Worm (Caenorhabditis elegans) whole organism, young adult: ENCODE measurements around the gene str-134.
A peak's percentile ranks its signal among the peaks of the same experiment; 100 is the strongest.
"Not testable (repeated sequence)": the region's sequence is repeated elsewhere in the genome, so short reads cannot be mapped to it uniquely, and the experiment has no call there.

Experiments
- B0261.1 ChIP-seq: sonication (generic microtip); optimal IDR thresholded peaks from 2 replicates; lab custom pipeline; 2016; ENCODE audit warnings: mild to moderate bottlenecking, missing genetic modification characterization, moderate library complexity, missing compliant biosample characterization
- D2030.7 ChIP-seq: fragments of 200-800 bp; sonication (Bioruptor generic); IDR thresholded peaks from 2 replicates; pipeline ENCODE4 v1.3.6; 2022; ENCODE audit warnings: missing genetic modification reagents, missing genetic modification characterization, missing compliant biosample characterization
- F10E7.11 ChIP-seq: sonication (generic microtip); optimal IDR thresholded peaks from 2 replicates; lab custom pipeline; 2017; ENCODE audit warnings: mild to moderate bottlenecking, missing genetic modification characterization, moderate library complexity, missing compliant biosample characterization
- K12H6.12 ChIP-seq: fragments of 200-800 bp; sonication (Bioruptor generic); optimal IDR thresholded peaks from 2 replicates; lab custom pipeline; 2018; ENCODE audit warnings: mild to moderate bottlenecking, missing genetic modification characterization, missing compliant biosample characterization
- Y53F4B.3 ChIP-seq: fragments of 200-800 bp; sonication (Bioruptor generic); IDR thresholded peaks from 2 replicates; pipeline ENCODE4 v1.3.6; 2022; ENCODE audit warnings: missing genetic modification reagents, missing genetic modification characterization, missing compliant biosample characterization
- Y56A3A.18 ChIP-seq: fragments of 200-800 bp; sonication (Bioruptor generic); IDR thresholded peaks from 2 replicates; pipeline ENCODE4 v1.3.6; 2022; ENCODE audit warnings: missing genetic modification reagents, missing genetic modification characterization, missing compliant biosample characterization
- Y67H2A.10 ChIP-seq: fragments of 200-800 bp; sonication (Bioruptor generic); conservative IDR thresholded peaks from 2 replicates; pipeline ENCODE4 v1.3.6; 2022; ENCODE audit warnings: missing genetic modification reagents, missing genetic modification characterization, missing compliant biosample characterization
- Y95B8A.8 ChIP-seq: fragments of 200-800 bp; sonication (Bioruptor generic); IDR thresholded peaks from 2 replicates; pipeline ENCODE4 v1.3.6; 2022; ENCODE audit warnings: missing genetic modification reagents, missing genetic modification characterization, missing compliant biosample characterization
- aptf-3 ChIP-seq: fragments of 200-800 bp; sonication (Bioruptor generic); IDR thresholded peaks from 2 replicates; pipeline ENCODE4 v1.3.6; 2022; ENCODE audit warnings: missing genetic modification characterization, missing compliant biosample characterization
- bed-1 ChIP-seq: fragments of 200-800 bp; sonication (Bioruptor generic); IDR thresholded peaks from 2 replicates; pipeline ENCODE4 v1.3.6; 2022; ENCODE audit warnings: missing genetic modification reagents, missing genetic modification characterization, missing compliant biosample characterization
- ceh-79 ChIP-seq: sonication (generic microtip); optimal IDR thresholded peaks from 2 replicates; lab custom pipeline; 2017; ENCODE audit warnings: mild to moderate bottlenecking, missing genetic modification characterization, missing compliant biosample characterization
- chd-7 ChIP-seq: sonication (generic microtip); optimal IDR thresholded peaks from 2 replicates; lab custom pipeline; 2016; ENCODE audit warnings: mild to moderate bottlenecking, missing genetic modification characterization, moderate library complexity, missing compliant biosample characterization
- die-1 ChIP-seq: sonication (generic microtip); optimal IDR thresholded peaks from 2 replicates; lab custom pipeline; 2016; ENCODE audit warnings: missing genotype, mild to moderate bottlenecking, missing genetic modification characterization, missing compliant biosample characterization
- dpff-1 ChIP-seq: sonication (generic microtip); optimal IDR thresholded peaks from 2 replicates; lab custom pipeline; 2017; ENCODE audit warnings: mild to moderate bottlenecking, missing genetic modification characterization, missing compliant biosample characterization
- dpl-1 ChIP-seq: fragments of 150-350 bp; optimal IDR thresholded peaks from 2 replicates; lab custom pipeline; 2014; ENCODE audit warnings: missing biosample characterization, missing genetic modification reagents, missing genetic modification characterization
- ets-4 ChIP-seq: fragments of 200-800 bp; sonication (Bioruptor generic); optimal IDR thresholded peaks from 2 replicates; lab custom pipeline; 2018; ENCODE audit warnings: mild to moderate bottlenecking, missing genetic modification characterization, missing compliant biosample characterization
- hmg-20 ChIP-seq: fragments of 200-800 bp; sonication (Bioruptor generic); IDR thresholded peaks from 2 replicates; pipeline ENCODE4 v1.3.6; 2022; ENCODE audit warnings: missing genetic modification reagents, missing genetic modification characterization, missing compliant biosample characterization
- hrde-1 ChIP-seq: sonication (generic microtip); optimal IDR thresholded peaks from 2 replicates; lab custom pipeline; 2016; ENCODE audit warnings: missing genetic modification characterization, mild to moderate bottlenecking, missing compliant biosample characterization, moderate library complexity, missing genotype, missing genetic modification reagents, borderline replicate concordance
- let-607 ChIP-seq, 2 experiments: fragments of 200-800 bp in 1 of 2; sonication (Bioruptor generic) in 1 of 2; sonication (generic microtip) in 1 of 2; optimal IDR thresholded peaks; 2 replicates each; lab custom pipeline; 2016 to 2018; ENCODE audit warnings: mild to moderate bottlenecking in 2 of 2, missing compliant biosample characterization in 2 of 2, missing genetic modification characterization in 2 of 2, moderate library complexity in 2 of 2, missing genotype in 1 of 2
- lin-26 ChIP-seq: fragments of 200-800 bp; sonication (Bioruptor generic); IDR thresholded peaks from 2 replicates; pipeline ENCODE4 v1.3.6; 2022; ENCODE audit warnings: missing genetic modification reagents, missing genetic modification characterization, missing compliant biosample characterization
- lin-35 ChIP-seq, 3 experiments: fragments of 150-350 bp in 2 of 3; sonication (generic microtip) in 1 of 3; optimal IDR thresholded peaks; 2 replicates each; lab custom pipeline; 2014 to 2018; ENCODE audit warnings: missing biosample characterization in 3 of 3, missing genetic modification characterization in 3 of 3, missing genetic modification reagents in 3 of 3
- lsl-1 ChIP-seq: fragments of 200-800 bp; sonication (Bioruptor generic); optimal IDR thresholded peaks from 2 replicates; lab custom pipeline; 2018; ENCODE audit warnings: mild to moderate bottlenecking, missing genetic modification characterization, moderate library complexity, missing compliant biosample characterization
- lsy-27 ChIP-seq: sonication (generic microtip); optimal IDR thresholded peaks from 2 replicates; lab custom pipeline; 2017; ENCODE audit warnings: missing genetic modification characterization, mild to moderate bottlenecking, missing compliant biosample characterization, antibody characterized with exemption, missing genotype, borderline replicate concordance; ENCODE audit not compliant: insufficient read depth
- madf-6 ChIP-seq: fragments of 200-800 bp; sonication (Bioruptor generic); IDR thresholded peaks from 2 replicates; pipeline ENCODE4 v1.3.6; 2022; ENCODE audit warnings: missing genetic modification reagents, missing genetic modification characterization, missing compliant biosample characterization
- nfya-2 ChIP-seq: fragments of 200-800 bp; sonication (Bioruptor generic); IDR thresholded peaks from 2 replicates; pipeline ENCODE4 v1.3.6; 2022; ENCODE audit warnings: missing genetic modification reagents, missing genetic modification characterization, missing compliant biosample characterization
- nhr-120 ChIP-seq: fragments of 200-800 bp; sonication (Bioruptor generic); IDR thresholded peaks from 2 replicates; pipeline ENCODE4 v1.3.6; 2022; ENCODE audit warnings: missing genetic modification characterization, missing compliant biosample characterization
- nhr-80 ChIP-seq: sonication (generic microtip); optimal IDR thresholded peaks from 2 replicates; lab custom pipeline; 2016; ENCODE audit warnings: missing genetic modification characterization, missing compliant biosample characterization
- pha-4 ChIP-seq: fragments of 150-350 bp; sonication (generic microtip); optimal IDR thresholded peaks from 2 replicates; lab custom pipeline; 2014; ENCODE audit warnings: missing biosample characterization, missing genetic modification reagents, missing genetic modification characterization
- rpc-1 ChIP-seq, 2 experiments: fragments of 150-350 bp in 1 of 2; sonication (generic microtip) in 1 of 2; optimal IDR thresholded peaks; 2 replicates each; lab custom pipeline; 2014 to 2018; ENCODE audit warnings: missing biosample characterization in 1 of 2, missing genetic modification characterization in 1 of 2, missing genetic modification reagents in 1 of 2, missing genotype in 1 of 2
- snpc-1.1 ChIP-seq: sonication (generic microtip); optimal IDR thresholded peaks from 2 replicates; lab custom pipeline; 2017; ENCODE audit warnings: missing genetic modification characterization, mild to moderate bottlenecking, missing compliant biosample characterization, antibody characterized with exemption, moderate library complexity, missing genotype, missing genetic modification reagents; ENCODE audit not compliant: insufficient read depth
- snpc-1.3 ChIP-seq: sonication (generic microtip); optimal IDR thresholded peaks from 2 replicates; lab custom pipeline; 2017; ENCODE audit warnings: missing genetic modification characterization, mild to moderate bottlenecking, missing compliant biosample characterization, antibody characterized with exemption, moderate library complexity, missing genotype, missing genetic modification reagents; ENCODE audit not compliant: insufficient read depth
- tbp1 ChIP-seq: fragments of 200-800 bp; sonication (Bioruptor generic); optimal IDR thresholded peaks from 2 replicates; lab custom pipeline; 2018; ENCODE audit warnings: mild to moderate bottlenecking, missing genetic modification characterization, missing compliant biosample characterization
- tbx-9 ChIP-seq: sonication (generic microtip); optimal IDR thresholded peaks from 2 replicates; lab custom pipeline; 2016; ENCODE audit warnings: borderline replicate concordance, missing genetic modification characterization, inconsistent platforms, missing compliant biosample characterization
- tlf-1 ChIP-seq: fragments of 200-800 bp; sonication (Bioruptor generic); optimal IDR thresholded peaks from 2 replicates; lab custom pipeline; 2018; ENCODE audit warnings: mild to moderate bottlenecking, missing genetic modification characterization, missing compliant biosample characterization
- zfh-2 ChIP-seq: fragments of 200-800 bp; sonication (Bioruptor generic); conservative IDR thresholded peaks from 2 replicates; pipeline ENCODE4 v1.3.6; 2022; ENCODE audit warnings: missing genetic modification reagents, missing genetic modification characterization, missing compliant biosample characterization
- ztf-22 ChIP-seq: fragments of 200-800 bp; sonication (Bioruptor generic); optimal IDR thresholded peaks from 2 replicates; lab custom pipeline; 2018; ENCODE audit warnings: mild to moderate bottlenecking, missing genetic modification characterization, moderate library complexity, missing compliant biosample characterization
- ztf-25 ChIP-seq: fragments of 200-800 bp; sonication (Bioruptor generic); IDR thresholded peaks from 2 replicates; pipeline ENCODE4 v1.3.6; 2022; ENCODE audit warnings: missing genetic modification reagents, missing genetic modification characterization, missing compliant biosample characterization
- ztf-3 ChIP-seq: fragments of 200-800 bp; sonication (Bioruptor generic); optimal IDR thresholded peaks from 2 replicates; lab custom pipeline; 2018; ENCODE audit warnings: mild to moderate bottlenecking, missing genetic modification characterization, missing compliant biosample characterization

The str-134 gene

ce11 chrV:706449-706848, 37.0 kb upstream of the str-134 start:
- peak; percentile 26; the same call in 1 of the 2 replicates for TF ChIP-seq D2030.7
- TF ChIP-seq ztf-25 (GFP tag; lab: Robert Waterston, UW) = peak; percentile 67; the same call in 1 of the 2 replicates
- peak; percentile 87 for TF ChIP-seq lin-26 (GFP tag; lab: Robert Waterston, UW)
- 0 out of 2 replicates have a peak, but pooled peaks have one; percentile 31 for TF ChIP-seq aptf-3 (GFP tag; lab: Robert Waterston, UW)
- TF ChIP-seq B0261.1 (tag; lab: Kevin White, UChicago) = peak; percentile 54
- peak; percentile 82 for TF ChIP-seq tbp1 (GFP tag; lab: Kevin White, UChicago)
- not testable (repeated sequence) for TF ChIP-seq rpc-1 (optimal IDR thresholded peaks at IDR 0.05; lab: Kevin White, UChicago)
- peak; percentile 50 for TF ChIP-seq rpc-1 (tag; optimal IDR thresholded peaks at IDR 0.05; lab: Kevin White, UChicago)

DNA sequence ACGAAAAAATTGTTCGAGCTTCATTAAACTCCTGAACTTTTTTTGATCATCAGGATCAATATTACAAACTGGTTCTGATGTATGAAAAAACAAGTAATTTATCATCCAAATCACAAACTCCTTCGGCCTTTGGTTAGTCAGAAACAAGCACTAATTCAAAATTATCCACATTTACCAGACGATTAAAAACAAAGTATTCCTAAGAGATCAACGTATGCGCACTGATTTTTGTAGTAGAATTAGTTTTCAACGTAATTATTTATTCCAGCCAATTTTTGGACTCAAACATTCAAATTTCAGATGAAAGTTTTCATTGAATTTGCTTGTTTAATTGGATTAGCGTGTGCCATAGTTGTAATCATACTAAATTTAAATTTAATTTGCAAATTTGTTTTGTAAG, 36.5 kb upstream of the str-134 start, which contains the start of gene srbc-38:
TSS of gene srbc-38 (plus strand) at position 301 of the 400 bp plus-strand sequence.
- TF ChIP-seq madf-6 (GFP tag; lab: Robert Waterston, UW) (no peak), hrde-1 (tag; lab: Kevin White, UChicago) (no peak), dpff-1 (tag; lab: Kevin White, UChicago) (no peak), ztf-3 (GFP tag; lab: Kevin White, UChicago) (no peak), tlf-1 (GFP tag; lab: Kevin White, UChicago) (no peak), die-1 (no peak), D2030.7 (no peak), ceh-79 (no peak), lsl-1 (GFP tag; lab: Kevin White, UChicago) (no peak), hmg-20 (GFP tag; lab: Robert Waterston, UW) (no peak), Y67H2A.10 (GFP tag; lab: Robert Waterston, UW) (no peak), nfya-2 (GFP tag; lab: Robert Waterston, UW) (no peak), tbx-9 (tag; lab: Kevin White, UChicago) (no peak), dpl-1 (GFP tag; lab: Kevin White, UChicago) (no peak), pha-4 (tag; lab: Kevin White, UChicago) (no peak), Y95B8A.8 (GFP tag; lab: Robert Waterston, UW) (no peak), bed-1 (no peak)

- TF ChIP-seq ztf-22 (GFP tag; lab: Kevin White, UChicago) = no peak
- TF ChIP-seq lsy-27 (tag; lab: Kevin White, UChicago) = no peak
- TF ChIP-seq K12H6.12 (tag; lab: Kevin White, UChicago) = no peak
- TF ChIP-seq Y56A3A.18 (GFP tag; lab: Robert Waterston, UW) = no peak
- no peak for TF ChIP-seq Y53F4B.3 (GFP tag; lab: Robert Waterston, UW)
- TF ChIP-seq D2030.7 = no peak
- no peak for TF ChIP-seq zfh-2 (GFP tag; lab: Robert Waterston, UW)
- TF ChIP-seq ztf-3 (GFP tag; lab: Kevin White, UChicago) = no peak
- TF ChIP-seq lin-35 (GFP tag; optimal IDR thresholded peaks at IDR 0.05; lab: Kevin White, UChicago) = no peak
- no peak for TF ChIP-seq nhr-80 (tag; lab: Kevin White, UChicago)
- TF ChIP-seq chd-7 (tag; lab: Kevin White, UChicago) = no peak
- no peak for TF ChIP-seq snpc-1.3 (tag; lab: Kevin White, UChicago)
- TF ChIP-seq snpc-1.1 (tag; lab: Kevin White, UChicago) = no peak
- TF ChIP-seq tlf-1 (GFP tag; lab: Kevin White, UChicago) = no peak
- TF ChIP-seq tbp1 (GFP tag; lab: Kevin White, UChicago) = no peak
- no peak for TF ChIP-seq let-607 (tag; optimal IDR thresholded peaks at IDR 0.05; lab: Kevin White, UChicago)
- no peak for TF ChIP-seq ets-4 (GFP tag; lab: Kevin White, UChicago)
- TF ChIP-seq F10E7.11 = no peak
- no peak for TF ChIP-seq nhr-120 (GFP tag; lab: Robert Waterston, UW)
- TF ChIP-seq tbx-9 (tag; lab: Kevin White, UChicago) = no peak
These were observed 34.6 kb upstream of the str-134 start, which contains the start of gene srbc-39 for ce11 chrV:708808-709207. Gene srbc-39 (plus strand): TSS chrV:709108.
